Worm (Caenorhabditis elegans) whole organism, L4/young adult: ENCODE data around the gene F35E8.7.

ENCODE experiments used
- W03F9.2 ChIP-seq: fragments of 150-350 bp; optimal IDR thresholded peaks from 2 replicates; lab custom pipeline; 2014; ENCODE audit warnings: missing biosample characterization, missing genetic modification characterization
- dao-5 ChIP-seq: sonication (generic microtip); optimal IDR thresholded peaks from 2 replicates; lab custom pipeline; 2016; ENCODE audit warnings: missing genotype, missing genetic modification characterization, moderate library complexity, missing compliant biosample characterization
- him-1 ChIP-seq: sonication (generic microtip); optimal IDR thresholded peaks from 2 replicates; lab custom pipeline; 2016; ENCODE audit warnings: missing genotype, missing genetic modification reagents, missing genetic modification characterization, missing compliant biosample characterization

DNA sequence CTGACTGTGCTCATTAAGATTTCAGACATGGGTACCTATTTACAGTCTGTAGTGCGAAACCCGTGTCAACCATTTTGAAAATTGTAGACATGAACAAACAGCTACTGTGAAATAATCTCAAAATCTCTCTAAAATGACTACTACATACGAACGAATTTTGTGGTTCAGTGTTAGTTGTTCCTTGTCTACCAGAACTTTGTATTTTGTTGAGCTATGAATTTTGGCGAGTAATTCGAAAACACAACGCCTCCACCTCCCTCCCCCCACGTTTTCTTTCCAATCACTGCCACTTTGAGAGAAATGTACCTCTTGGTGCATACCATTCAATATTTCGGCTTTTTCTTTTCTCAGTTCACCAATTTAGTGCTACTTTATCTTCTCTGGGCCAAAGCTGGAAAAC lies 21.1 kb upstream of the F35E8.7 start, which contains the start of gene T06C12.11:
- TF ChIP-seq him-1 (tag; lab: Kevin White, UChicago) (no peak), dao-5 (tag; lab: Kevin White, UChicago) (no peak), W03F9.2 (tag; lab: Kevin White, UChicago) (no peak)
